Worm (Caenorhabditis elegans): Measurements from ENCODE around the gene C32D5.4.

ce11 chrII:6292527-6292926 lies 30.4 kb downstream of the C32D5.4 start, which contains the start of gene nyn-3:
- no peak for TF ChIP-seq dao-5 (tag; optimal IDR thresholded peaks at IDR 0.05)
- TF ChIP-seq W03F9.2 (tag; optimal IDR thresholded peaks at IDR 0.05): no peak

Data from whole organism, L4/young adult.